Fruit fly (Drosophila melanogaster) whole organism, adult: ENCODE measurements around the gene CG33489.

Source experiments
- CG11617 ChIP-seq: fragments of 200-800 bp; sonication (Bioruptor generic); optimal IDR thresholded peaks from 2 replicates; lab custom pipeline; 2017; ENCODE audit warnings: mild to moderate bottlenecking, missing biosample characterization, missing genetic modification reagents, missing genetic modification characterization
- CG12768 ChIP-seq: fragments of 200-800 bp; sonication (Bioruptor generic); optimal IDR thresholded peaks from 2 replicates; lab custom pipeline; 2017; ENCODE audit warnings: missing biosample characterization, missing genetic modification characterization, mild to moderate bottlenecking, moderate library complexity, missing genetic modification reagents
- CG14711 ChIP-seq: fragments of 200-800 bp; sonication (Bioruptor generic); optimal IDR thresholded peaks from 2 replicates; lab custom pipeline; 2018; ENCODE audit warnings: missing biosample characterization, mild to moderate bottlenecking, missing genetic modification characterization, moderate library complexity
- CG1620 ChIP-seq: fragments of 200-800 bp; sonication (Bioruptor generic); optimal IDR thresholded peaks from 2 replicates; lab custom pipeline; 2016; ENCODE audit warnings: missing biosample characterization, missing genetic modification characterization
- CG33017 ChIP-seq: fragments of 200-800 bp; sonication (Bioruptor generic); optimal IDR thresholded peaks from 2 replicates; lab custom pipeline; 2018; ENCODE audit warnings: missing biosample characterization, mild to moderate bottlenecking, missing genetic modification characterization, moderate library complexity
- CG5204 ChIP-seq: fragments of 200-800 bp; sonication (Bioruptor generic); optimal IDR thresholded peaks from 2 replicates; lab custom pipeline; 2016; ENCODE audit warnings: missing biosample characterization, missing genetic modification characterization
- CG7045 ChIP-seq: fragments of 200-800 bp; sonication (Bioruptor generic); optimal IDR thresholded peaks from 2 replicates; lab custom pipeline; 2017; ENCODE audit warnings: missing biosample characterization, mild to moderate bottlenecking, missing genetic modification characterization
- CG7101 ChIP-seq: fragments of 200-800 bp; sonication (Bioruptor generic); optimal IDR thresholded peaks from 2 replicates; lab custom pipeline; 2018; ENCODE audit warnings: missing biosample characterization, mild to moderate bottlenecking, missing genetic modification characterization, moderate library complexity
- Clk ChIP-seq: fragments of 200-800 bp; sonication (Bioruptor generic); optimal IDR thresholded peaks from 2 replicates; lab custom pipeline; 2017; ENCODE audit warnings: missing biosample characterization, missing genetic modification characterization
- Crg-1 ChIP-seq: fragments of 200-800 bp; sonication (Bioruptor generic); optimal IDR thresholded peaks from 2 replicates; lab custom pipeline; 2016; ENCODE audit warnings: missing biosample characterization, missing genetic modification characterization
- Hr96 ChIP-seq: fragments of 200-800 bp; sonication (Bioruptor generic); optimal IDR thresholded peaks from 2 replicates; lab custom pipeline; 2016; ENCODE audit warnings: missing biosample characterization, missing genetic modification characterization
- Mnt ChIP-seq: fragments of 200-800 bp; sonication (Bioruptor generic); optimal IDR thresholded peaks from 2 replicates; lab custom pipeline; 2016; ENCODE audit warnings: missing biosample characterization, mild to moderate bottlenecking, missing genetic modification characterization
- bab1 ChIP-seq: fragments of 200-800 bp; sonication (Bioruptor generic); optimal IDR thresholded peaks from 3 replicates; lab custom pipeline; 2019; ENCODE audit warnings: missing biosample characterization, mild to moderate bottlenecking, missing genetic modification characterization, moderate library complexity
- cic ChIP-seq: fragments of 200-800 bp; sonication (Bioruptor generic); optimal IDR thresholded peaks from 2 replicates; lab custom pipeline; 2017; ENCODE audit warnings: missing biosample characterization, mild to moderate bottlenecking, missing genetic modification characterization, moderate library complexity
- cnc ChIP-seq, 2 experiments: fragments of >200 bp; optimal IDR thresholded peaks; 2 replicates each; lab custom pipeline; 2017
- kay ChIP-seq: fragments of 200-800 bp; sonication (Bioruptor generic); peaks from one replicate; lab custom pipeline; 2016; ENCODE audit warnings: missing biosample characterization, missing genetic modification characterization, borderline replicate concordance
- ovo ChIP-seq: fragments of 200-800 bp; sonication (Bioruptor generic); optimal IDR thresholded peaks from 2 replicates; lab custom pipeline; 2016; ENCODE audit warnings: missing biosample characterization, missing genetic modification characterization
- pad ChIP-seq: fragments of 200-800 bp; sonication (Bioruptor generic); optimal IDR thresholded peaks from 3 replicates; lab custom pipeline; 2017; ENCODE audit warnings: missing biosample characterization, missing genetic modification characterization, mild to moderate bottlenecking, moderate library complexity, missing genetic modification reagents
- tj ChIP-seq: fragments of 200-800 bp; sonication (Bioruptor generic); optimal IDR thresholded peaks from 3 replicates; lab custom pipeline; 2017; ENCODE audit warnings: missing biosample characterization, mild to moderate bottlenecking, missing genetic modification characterization, moderate library complexity
- toe ChIP-seq: fragments of 200-800 bp; sonication (Bioruptor generic); optimal IDR thresholded peaks from 2 replicates; lab custom pipeline; 2016; ENCODE audit warnings: missing biosample characterization, missing genetic modification characterization

The CG33489 gene

dm6 chr3L:11578847-11579246 is 2.0 kb upstream of the CG33489 start:
- TF ChIP-seq pad, result no peak
- TF ChIP-seq Crg-1, result no peak
- TF ChIP-seq ovo, result no peak
- TF ChIP-seq Mnt, result no peak
- no peak for TF ChIP-seq CG1620 (GFP tag; lab: Kevin White, UChicago)
- no peak for TF ChIP-seq CG11617
- no peak for TF ChIP-seq CG12768 (GFP tag; lab: Kevin White, UChicago)

dm6 chr3L:11578211-11578673 is 1.4 kb upstream of the CG33489 start, which contains the start of gene CG33270:
Gene CG33270 (minus strand): TSS chr3L:11578623.
- TF ChIP-seq CG12768 (GFP tag; lab: Kevin White, UChicago) (no peak), tj (GFP tag; lab: Kevin White, UChicago) (no peak), toe (GFP tag; lab: Kevin White, UChicago) (no peak), pad (no peak), bab1 (GFP tag; lab: Kevin White, UChicago) (no peak), Crg-1 (no peak), CG5204 (GFP tag; lab: Kevin White, UChicago) (no peak), cnc (optimal IDR thresholded peaks at IDR 0.05; lab: Kevin White, UChicago) (no peak), CG11617 (no peak), Clk (GFP tag; lab: Kevin White, UChicago) (no peak), CG1620 (GFP tag; lab: Kevin White, UChicago) (no peak), CG7101 (no peak), ovo (no peak), kay (no peak)

- no peak for TF ChIP-seq ovo
- no peak for TF ChIP-seq pad
- no peak for TF ChIP-seq tj (GFP tag; lab: Kevin White, UChicago)
- TF ChIP-seq cnc (optimal IDR thresholded peaks at IDR 0.05; lab: Kevin White, UChicago), result no peak
- TF ChIP-seq CG11617, result no peak
- TF ChIP-seq CG7045 (GFP tag; lab: Kevin White, UChicago), result no peak
- no peak for TF ChIP-seq cic (GFP tag; lab: Kevin White, UChicago)
- no peak for TF ChIP-seq CG14711 (tag; lab: Kevin White, UChicago)
- no peak for TF ChIP-seq CG7101
- no peak for TF ChIP-seq bab1 (GFP tag; lab: Kevin White, UChicago)
- no peak for TF ChIP-seq Mnt
Observed at dm6 chr3L:11577395-11577794, 551 bp upstream of the CG33489 start, which contains the start of gene CG33271. Gene CG33271 (minus strand): TSS chr3L:11577495.

dm6 chr3L:11574563-11574962 is 2.3 kb downstream of the CG33489 start, which contains the start of gene CG33490:
Gene CG33490 (minus strand): TSS chr3L:11574663.
- no peak for TF ChIP-seq cic (GFP tag; lab: Kevin White, UChicago)
- TF ChIP-seq CG7045 (GFP tag; lab: Kevin White, UChicago), result no peak
- no peak for TF ChIP-seq CG7101
- TF ChIP-seq tj (GFP tag; lab: Kevin White, UChicago), result no peak
- TF ChIP-seq CG11617, result no peak
- no peak for TF ChIP-seq CG12768 (GFP tag; lab: Kevin White, UChicago)
- no peak for TF ChIP-seq pad
- no peak for TF ChIP-seq CG5204 (GFP tag; lab: Kevin White, UChicago)
- no peak for TF ChIP-seq Mnt

- no peak for TF ChIP-seq kay
- TF ChIP-seq CG14711 (tag; lab: Kevin White, UChicago), result no peak
- no peak for TF ChIP-seq CG1620 (GFP tag; lab: Kevin White, UChicago)
- no peak for TF ChIP-seq cic (GFP tag; lab: Kevin White, UChicago)
Observed at dm6 chr3L:11563972-11564533, 12.8 kb downstream of the CG33489 start, which contains the start of the genes CG46412 and CG33267. Gene CG46412 (minus strand): TSS chr3L:11564072. Gene CG33267 (plus strand): TSS chr3L:11564483.

- TF ChIP-seq Mnt (peak; percentile 80), kay (peak; percentile 96), CG11617 (peak; percentile 94), CG33017 (tag; lab: Kevin White, UChicago) (peak; percentile 91), cnc (optimal IDR thresholded peaks at IDR 0.05; lab: Kevin White, UChicago) (no peak), bab1 (GFP tag; lab: Kevin White, UChicago) (peak; percentile 97), tj (GFP tag; lab: Kevin White, UChicago) (peak; percentile 76), ovo (peak; percentile 83), Hr96 (GFP tag; lab: Kevin White, UChicago) (peak; percentile 78), CG7101 (peak; percentile 94), Crg-1 (peak; percentile 84), CG7045 (GFP tag; lab: Kevin White, UChicago) (peak; percentile 95), CG5204 (GFP tag; lab: Kevin White, UChicago) (peak; percentile 92), toe (GFP tag; lab: Kevin White, UChicago) (peak; percentile 88), CG12768 (GFP tag; lab: Kevin White, UChicago) (peak; percentile 87), CG14711 (tag; lab: Kevin White, UChicago) (peak; percentile 99), CG1620 (GFP tag; lab: Kevin White, UChicago) (peak; percentile 82), cic (GFP tag; lab: Kevin White, UChicago) (peak; percentile 53), Clk (GFP tag; lab: Kevin White, UChicago) (peak; percentile 86), pad (peak; percentile 72)
Observed at dm6 chr3L:11561946-11562760, 14.7 kb downstream of the CG33489 start, which contains the start of the genes CG7394 and Mob2. Gene CG7394 (plus strand): TSS chr3L:11561996. Gene Mob2 (minus strand): TSS chr3L:11562233.
